Worm (Caenorhabditis elegans) whole organism, L4 larva: Measurements from ENCODE around the gene F58G6.7.

Experiments
- F10B5.3 ChIP-seq: sonication (generic microtip); optimal IDR thresholded peaks from 2 replicates; lab custom pipeline; 2016; ENCODE audit warnings: mild to moderate bottlenecking, missing genetic modification characterization, missing compliant biosample characterization
- F37D6.2 ChIP-seq: sonication (generic microtip); optimal IDR thresholded peaks from 2 replicates; lab custom pipeline; 2016; ENCODE audit warnings: mild to moderate bottlenecking, missing genetic modification characterization, missing compliant biosample characterization
- T20F7.1 ChIP-seq: fragments of 200-800 bp; sonication (Bioruptor generic); optimal IDR thresholded peaks from 2 replicates; lab custom pipeline; 2018; ENCODE audit warnings: mild to moderate bottlenecking, missing genetic modification characterization, missing compliant biosample characterization
- Y105C5A.15 ChIP-seq: fragments of 200-800 bp; sonication (Bioruptor generic); IDR thresholded peaks from 2 replicates; pipeline ENCODE4 v1.3.6; 2022; ENCODE audit warnings: missing genetic modification characterization, missing compliant biosample characterization
- Y48G9A.11 ChIP-seq: fragments of 200-800 bp; sonication (Bioruptor generic); IDR thresholded peaks from 2 replicates; pipeline ENCODE4 v1.3.6; 2022; ENCODE audit warnings: missing genetic modification reagents, missing genetic modification characterization, missing compliant biosample characterization
- ZK546.5 ChIP-seq, 2 experiments: sonication (generic microtip); optimal IDR thresholded peaks; 2 replicates each; lab custom pipeline; 2017; ENCODE audit warnings: missing biosample characterization in 2 of 2, missing genetic modification characterization in 2 of 2
- aha-1 ChIP-seq: fragments of 150-350 bp; peaks from one replicate; lab custom pipeline; 2014; ENCODE audit warnings: missing biosample characterization, missing genetic modification characterization
- aly-2 ChIP-seq: sonication (generic microtip); optimal IDR thresholded peaks from 2 replicates; lab custom pipeline; 2018; ENCODE audit warnings: missing biosample characterization, missing genetic modification characterization
- ceh-20 ChIP-seq: fragments of 200-800 bp; sonication (Bioruptor generic); IDR thresholded peaks from 2 replicates; pipeline ENCODE4 v1.3.6; 2022; ENCODE audit warnings: missing genetic modification reagents, missing genetic modification characterization, missing compliant biosample characterization
- ceh-44 ChIP-seq: fragments of 200-800 bp; sonication (Bioruptor generic); IDR thresholded peaks from 2 replicates; pipeline ENCODE4 v1.3.6; 2022; ENCODE audit warnings: missing genetic modification reagents, missing genetic modification characterization, missing compliant biosample characterization
- ces-1 ChIP-seq: fragments of 150-350 bp; sonication (generic microtip); optimal IDR thresholded peaks from 4 replicates; lab custom pipeline; 2014; ENCODE audit warnings: missing biosample characterization, missing genetic modification reagents, missing genetic modification characterization
- cey-2 ChIP-seq: sonication (generic microtip); optimal IDR thresholded peaks from 3 replicates; lab custom pipeline; 2017; ENCODE audit warnings: missing genetic modification characterization, mild to moderate bottlenecking, missing compliant biosample characterization, antibody characterized with exemption, borderline replicate concordance; ENCODE audit not compliant: insufficient read depth
- ctbp-1 ChIP-seq: fragments of 200-800 bp; sonication (Bioruptor generic); IDR thresholded peaks from 2 replicates; pipeline ENCODE4 v1.3.6; 2022; ENCODE audit warnings: missing genetic modification reagents, missing genetic modification characterization, missing compliant biosample characterization
- daf-16 ChIP-seq, 3 experiments: sonication (generic microtip); optimal IDR thresholded peaks; 2 replicates each; lab custom pipeline; 2016 to 2017; ENCODE audit warnings: missing genetic modification characterization in 3 of 3, missing genetic modification reagents in 3 of 3, mild to moderate bottlenecking in 2 of 3, missing compliant biosample characterization in 2 of 3, missing biosample characterization in 1 of 3, moderate library complexity in 1 of 3
- duxl-1 ChIP-seq: sonication (generic microtip); optimal IDR thresholded peaks from 2 replicates; lab custom pipeline; 2016; ENCODE audit warnings: mild to moderate bottlenecking, missing genetic modification characterization, moderate library complexity, missing compliant biosample characterization; ENCODE audit not compliant: poor library complexity
- egl-43 ChIP-seq: fragments of 200-800 bp; sonication (Bioruptor generic); IDR thresholded peaks from 2 replicates; pipeline ENCODE4 v1.3.6; 2022; ENCODE audit warnings: missing genetic modification reagents, missing genetic modification characterization, missing compliant biosample characterization
- fkh-10 ChIP-seq: fragments of 150-350 bp; optimal IDR thresholded peaks from 2 replicates; lab custom pipeline; 2014; ENCODE audit warnings: missing biosample characterization, missing genetic modification reagents, missing genetic modification characterization
- gei-8 ChIP-seq: fragments of 200-800 bp; sonication (Bioruptor generic); optimal IDR thresholded peaks from 2 replicates; lab custom pipeline; 2018; ENCODE audit warnings: mild to moderate bottlenecking, missing genetic modification characterization, missing compliant biosample characterization
- hlh-11 ChIP-seq: fragments of 200-800 bp; sonication (Bioruptor generic); optimal IDR thresholded peaks from 2 replicates; lab custom pipeline; 2018; ENCODE audit warnings: mild to moderate bottlenecking, missing genetic modification characterization, missing compliant biosample characterization
- hlh-30 ChIP-seq: sonication (generic microtip); optimal IDR thresholded peaks from 2 replicates; lab custom pipeline; 2017; ENCODE audit warnings: antibody characterized with exemption, mild to moderate bottlenecking, missing genetic modification characterization, missing compliant biosample characterization; ENCODE audit not compliant: insufficient read depth
- mdt-29 ChIP-seq: fragments of 200-800 bp; sonication (Bioruptor generic); IDR thresholded peaks from 2 replicates; pipeline ENCODE4 v1.3.6; 2022; ENCODE audit warnings: missing genetic modification reagents, missing genetic modification characterization, missing compliant biosample characterization
- mep-1 ChIP-seq: fragments of 150-350 bp; sonication (generic microtip); optimal IDR thresholded peaks from 3 replicates; lab custom pipeline; 2014; ENCODE audit warnings: missing biosample characterization, missing genetic modification characterization
- mes-2 ChIP-seq: sonication (generic microtip); optimal IDR thresholded peaks from 2 replicates; lab custom pipeline; 2016; ENCODE audit warnings: missing genotype, mild to moderate bottlenecking, missing genetic modification characterization, missing compliant biosample characterization; ENCODE audit not compliant: poor library complexity, severe bottlenecking
- mxl-2 ChIP-seq: fragments of 200-800 bp; sonication (Bioruptor generic); conservative IDR thresholded peaks from 2 replicates; pipeline ENCODE4 v1.3.6; 2022; ENCODE audit warnings: missing genetic modification reagents, missing genetic modification characterization, missing compliant biosample characterization
- nhr-102 ChIP-seq: sonication (generic microtip); optimal IDR thresholded peaks from 2 replicates; lab custom pipeline; 2016; ENCODE audit warnings: mild to moderate bottlenecking, missing genetic modification characterization, moderate library complexity, missing compliant biosample characterization
- nhr-11 ChIP-seq: fragments of 150-350 bp; optimal IDR thresholded peaks from 2 replicates; lab custom pipeline; 2014; ENCODE audit warnings: missing biosample characterization, missing genetic modification characterization
- nhr-41 ChIP-seq: fragments of 200-800 bp; sonication (Bioruptor generic); IDR thresholded peaks from 2 replicates; pipeline ENCODE4 v1.3.6; 2022; ENCODE audit warnings: missing genetic modification reagents, missing genetic modification characterization, missing compliant biosample characterization
- nhr-48 ChIP-seq: sonication (generic microtip); optimal IDR thresholded peaks from 2 replicates; lab custom pipeline; 2016; ENCODE audit warnings: mild to moderate bottlenecking, missing genetic modification characterization, missing compliant biosample characterization
- nhr-76 ChIP-seq: fragments of 150-350 bp; optimal IDR thresholded peaks from 2 replicates; lab custom pipeline; 2014; ENCODE audit warnings: missing biosample characterization, missing genetic modification characterization
- nhr-77 ChIP-seq: fragments of 150-350 bp; optimal IDR thresholded peaks from 2 replicates; lab custom pipeline; 2014; ENCODE audit warnings: missing biosample characterization, missing genetic modification characterization
- php-3 ChIP-seq: fragments of 200-800 bp; sonication (Bioruptor generic); IDR thresholded peaks from 2 replicates; pipeline ENCODE4 v1.3.6; 2022; ENCODE audit warnings: missing genetic modification reagents, missing genetic modification characterization, missing compliant biosample characterization
- pqm-1 ChIP-seq: sonication (generic microtip); optimal IDR thresholded peaks from 2 replicates; lab custom pipeline; 2017; ENCODE audit warnings: missing biosample characterization, missing genetic modification characterization
- rbr-2 ChIP-seq: sonication (generic microtip); optimal IDR thresholded peaks from 2 replicates; lab custom pipeline; 2016; ENCODE audit warnings: missing genotype, missing genetic modification characterization, missing compliant biosample characterization
- snpc-1.2 ChIP-seq: fragments of 200-800 bp; sonication (Bioruptor generic); IDR thresholded peaks from 2 replicates; pipeline ENCODE4 v1.3.6; 2022; ENCODE audit warnings: missing genetic modification reagents, missing genetic modification characterization, missing compliant biosample characterization
- spr-1 ChIP-seq: sonication (generic microtip); optimal IDR thresholded peaks from 2 replicates; lab custom pipeline; 2016; ENCODE audit warnings: mild to moderate bottlenecking, missing genetic modification characterization, missing compliant biosample characterization

The F58G6.7 gene

DNA sequence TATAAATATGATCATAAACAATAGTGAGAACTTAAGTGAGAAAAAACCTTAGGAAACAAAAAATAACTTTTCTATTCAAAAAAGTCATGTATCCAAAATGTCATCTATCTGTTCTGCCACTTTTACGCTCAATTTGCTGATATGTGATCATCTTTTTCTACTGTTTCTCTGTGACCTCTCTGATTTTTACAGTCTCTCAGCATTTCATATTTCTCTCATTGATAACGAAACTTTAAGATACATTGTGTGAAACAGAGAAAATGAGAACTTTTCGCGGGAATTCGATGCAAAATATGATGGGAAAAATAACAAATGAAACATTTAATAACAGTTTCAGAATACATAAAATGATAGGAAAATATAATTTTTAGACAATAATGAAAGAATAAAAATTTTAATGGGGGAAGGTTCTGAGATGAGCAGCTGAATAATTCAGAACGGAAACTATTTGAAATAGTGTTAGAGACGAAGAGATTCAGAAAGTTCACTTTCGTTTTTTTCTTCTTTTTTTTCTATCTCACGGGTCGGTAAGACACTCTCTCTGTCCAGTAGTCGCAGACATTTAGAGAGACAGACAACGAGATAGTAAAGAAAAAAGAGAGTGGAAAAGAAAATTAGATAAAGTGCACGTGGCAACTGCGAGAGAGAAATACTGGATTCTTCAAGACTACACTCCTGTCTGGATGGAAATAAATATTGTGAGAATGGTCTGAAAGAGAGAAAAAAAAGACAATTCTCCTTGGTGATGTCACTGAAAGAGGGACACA is 23.3 kb downstream of the F58G6.7 start (continued):
- TF ChIP-seq Y48G9A.11 (GFP tag; lab: Robert Waterston, UW): no peak
- no peak for TF ChIP-seq nhr-41 (GFP tag; lab: Robert Waterston, UW)
- 0 out of 2 replicates have a peak, but pooled peaks have one; percentile 9 for TF ChIP-seq mxl-2 (GFP tag; lab: Robert Waterston, UW)
- TF ChIP-seq gei-8: no peak
- TF ChIP-seq duxl-1 (tag; lab: Kevin White, UChicago): no peak
- peak; percentile 17 for TF ChIP-seq spr-1
- TF ChIP-seq mep-1 (tag; lab: Kevin White, UChicago): peak; percentile 73
- peak; percentile 90 for TF ChIP-seq hlh-11 (tag; lab: Kevin White, UChicago)
- TF ChIP-seq ceh-44 (GFP tag; lab: Robert Waterston, UW): no peak
- peak; percentile 81 for TF ChIP-seq ces-1
- peak; percentile 41 for TF ChIP-seq mes-2 (tag; lab: Kevin White, UChicago)
- peak; percentile 70; the same call in 1 of the 2 replicates for TF ChIP-seq ctbp-1 (GFP tag; lab: Robert Waterston, UW)
- TF ChIP-seq cey-2 (tag; lab: Kevin White, UChicago): no peak
- TF ChIP-seq nhr-48: peak; percentile 85
- TF ChIP-seq nhr-11 (tag; lab: Kevin White, UChicago): peak; percentile 62
- TF ChIP-seq nhr-77 (tag; lab: Kevin White, UChicago): peak; percentile 78
- no peak for TF ChIP-seq nhr-76
- TF ChIP-seq pqm-1: peak; percentile 53
- TF ChIP-seq T20F7.1 (GFP tag; lab: Kevin White, UChicago): peak; percentile 54
- TF ChIP-seq fkh-10 (GFP tag; lab: Kevin White, UChicago): peak; percentile 77
- TF ChIP-seq, all 104 proteins: peak for 31

DNA sequence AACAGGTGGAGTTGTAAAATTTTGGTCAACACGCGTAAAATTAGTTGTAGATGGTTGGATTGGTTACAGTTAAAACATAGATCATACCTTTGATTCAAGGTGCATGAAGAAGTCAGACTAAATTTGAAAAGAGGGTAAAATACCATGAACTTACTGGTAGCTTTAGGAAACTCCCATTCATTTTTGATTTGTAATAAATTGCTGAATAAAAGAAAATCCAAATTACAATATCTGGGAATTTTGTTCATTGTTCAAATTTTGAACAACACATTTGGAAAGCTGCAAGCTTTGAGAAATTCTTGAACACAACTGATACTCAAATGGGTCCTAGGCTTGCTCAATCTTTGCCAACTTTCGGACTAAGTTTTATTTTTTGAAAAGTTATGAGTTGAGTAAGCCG is 23.9 kb downstream of the F58G6.7 start:
- TF ChIP-seq egl-43 (GFP tag; lab: Robert Waterston, UW): no peak
- no peak for TF ChIP-seq F10B5.3 (tag; lab: Kevin White, UChicago)
- peak; percentile 91 for TF ChIP-seq aha-1

DNA sequence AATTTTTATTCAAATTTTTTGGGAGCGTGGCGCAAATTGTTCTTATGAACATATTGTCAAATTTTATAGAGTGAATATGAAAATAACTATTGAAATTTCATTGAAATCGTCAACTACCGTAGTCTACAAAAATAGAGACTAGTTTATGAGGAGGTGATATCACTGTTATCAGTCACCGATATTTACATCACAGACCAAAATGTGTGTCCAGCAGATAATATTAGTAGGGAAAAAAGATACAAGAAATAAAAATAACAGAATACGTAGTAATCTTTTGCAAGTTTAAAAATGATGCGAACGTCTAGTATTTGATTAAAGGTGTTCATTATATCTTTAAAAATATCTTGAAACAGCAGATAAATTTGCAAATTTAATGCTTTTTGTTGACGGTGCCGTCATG is 25.2 kb downstream of the F58G6.7 start:
- TF ChIP-seq daf-16 (GFP tag; optimal IDR thresholded peaks at IDR 0.05; lab: Kevin White, UChicago): no peak
- TF ChIP-seq daf-16 (tag; optimal IDR thresholded peaks at IDR 0.05; lab: Kevin White, UChicago): peak; percentile 67
- no peak for TF ChIP-seq ZK546.5 (tag; optimal IDR thresholded peaks at IDR 0.05; lab: Kevin White, UChicago)

DNA sequence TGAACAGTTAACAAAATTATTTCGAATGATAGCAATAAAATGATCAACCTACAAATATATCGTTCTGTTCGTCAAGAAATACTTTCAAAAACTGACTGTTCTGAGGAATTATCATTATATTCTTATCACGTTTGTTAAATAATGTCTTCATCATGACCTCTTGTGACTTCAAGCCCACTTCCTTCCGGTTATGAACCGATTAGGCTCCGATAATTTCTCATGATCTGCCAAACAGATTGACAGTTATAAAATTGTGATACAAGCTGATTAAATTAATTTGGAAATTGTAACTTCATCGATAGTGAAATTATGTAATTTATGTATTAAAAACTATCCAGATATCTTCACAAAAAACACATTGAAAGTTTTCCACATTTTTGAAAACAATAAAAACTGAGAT is 26.7 kb downstream of the F58G6.7 start, which contains the start of gene ins-8:
Gene ins-8, minus strand, starts transcription at position 101 of the 400 bp plus-strand sequence.
- TF ChIP-seq F37D6.2: no peak
- no peak for TF ChIP-seq rbr-2 (tag; lab: Kevin White, UChicago)
- no peak for TF ChIP-seq cey-2 (tag; lab: Kevin White, UChicago)
- no peak for TF ChIP-seq pqm-1
- TF ChIP-seq duxl-1 (tag; lab: Kevin White, UChicago): no peak
- no peak for TF ChIP-seq Y105C5A.15 (GFP tag; lab: Robert Waterston, UW)
- no peak for TF ChIP-seq ZK546.5 (tag; optimal IDR thresholded peaks at IDR 0.05; lab: Kevin White, UChicago)
- TF ChIP-seq mdt-29: no peak
- TF ChIP-seq nhr-102 (tag; lab: Kevin White, UChicago): no peak
- no peak for TF ChIP-seq ceh-20
- no peak for TF ChIP-seq php-3 (GFP tag; lab: Robert Waterston, UW)
- no peak for TF ChIP-seq aly-2 (tag; lab: Kevin White, UChicago)
- TF ChIP-seq ceh-44 (GFP tag; lab: Robert Waterston, UW): no peak
- TF ChIP-seq hlh-30: no peak
- TF ChIP-seq snpc-1.2 (GFP tag; lab: Robert Waterston, UW): no peak
